Worm (Caenorhabditis elegans) whole organism, L3 larva: Measurements from ENCODE around the gene F08F3.6.

Source experiments
- ZK546.5 ChIP-seq: sonication (generic microtip); optimal IDR thresholded peaks from 2 replicates; lab custom pipeline; 2017; ENCODE audit warnings: missing biosample characterization, missing genetic modification characterization
- ceh-16 ChIP-seq: sonication (generic microtip); optimal IDR thresholded peaks from 2 replicates; lab custom pipeline; 2017; ENCODE audit warnings: missing biosample characterization, missing genetic modification characterization
- nhr-11 ChIP-seq: fragments of 150-350 bp; optimal IDR thresholded peaks from 2 replicates; lab custom pipeline; 2014; ENCODE audit warnings: missing biosample characterization, missing genetic modification characterization
- nhr-237 ChIP-seq: fragments of 150-350 bp; optimal IDR thresholded peaks from 2 replicates; lab custom pipeline; 2014; ENCODE audit warnings: missing biosample characterization, missing genetic modification characterization
- nhr-28 ChIP-seq: fragments of 150-350 bp; optimal IDR thresholded peaks from 2 replicates; lab custom pipeline; 2014; ENCODE audit warnings: missing biosample characterization, missing genetic modification characterization
- nhr-77 ChIP-seq: fragments of 150-350 bp; optimal IDR thresholded peaks from 2 replicates; lab custom pipeline; 2014; ENCODE audit warnings: missing biosample characterization, missing genetic modification characterization
- zag-1 ChIP-seq: fragments of 150-350 bp; optimal IDR thresholded peaks from 2 replicates; lab custom pipeline; 2014; ENCODE audit warnings: missing biosample characterization, missing genetic modification characterization

DNA sequence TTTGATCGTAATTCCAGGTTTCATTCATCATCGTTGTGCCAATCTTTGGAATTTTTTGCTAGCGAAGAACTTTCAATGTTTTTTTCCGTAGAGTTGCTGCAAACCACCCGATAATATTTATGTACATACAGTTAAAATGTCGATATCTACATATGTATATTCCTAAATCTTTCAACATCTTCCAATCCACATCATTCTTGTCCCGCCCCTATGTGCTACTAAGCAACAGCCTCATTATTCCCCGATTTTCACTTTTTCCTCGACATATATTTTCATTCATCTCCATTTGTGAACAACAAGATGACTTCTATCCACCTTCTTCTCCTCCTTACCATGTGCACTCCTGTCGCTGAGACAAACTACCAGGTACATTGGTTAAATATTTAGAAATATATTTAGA, 47.7 kb downstream of the F08F3.6 start, which contains the start of gene C35A11.3:
- TF ChIP-seq nhr-237: no peak
- TF ChIP-seq zag-1 (tag; lab: Kevin White, UChicago): no peak
- no peak for TF ChIP-seq ZK546.5 (tag; lab: Kevin White, UChicago)
- TF ChIP-seq ceh-16 (tag; lab: Kevin White, UChicago): no peak
- no peak for TF ChIP-seq nhr-11
- no peak for TF ChIP-seq nhr-28 (tag; lab: Kevin White, UChicago)
- TF ChIP-seq nhr-77 (tag; lab: Kevin White, UChicago): no peak
